Fruit fly (Drosophila melanogaster) whole organism, embryonic: ENCODE results near the gene HipHop.

Experiments used
- CG10366 ChIP-seq: fragments of 200-800 bp; sonication (Bioruptor generic); IDR thresholded peaks from 2 replicates; pipeline ENCODE4 v1.3.6; 2022; ENCODE audit warnings: missing biosample characterization, missing genetic modification characterization
- CG11504 ChIP-seq: fragments of 200-800 bp; sonication (Bioruptor generic); optimal IDR thresholded peaks from 3 replicates; lab custom pipeline; 2019; ENCODE audit warnings: missing biosample characterization, mild to moderate bottlenecking, missing genetic modification characterization, moderate library complexity
- CG11560 ChIP-seq: fragments of 200-800 bp; sonication (Bioruptor generic); IDR thresholded peaks from 3 replicates; pipeline ENCODE4 v1.3.6; 2022; ENCODE audit warnings: missing biosample characterization, missing genetic modification characterization
- CG12155 ChIP-seq: fragments of 200-800 bp; sonication (Bioruptor generic); optimal IDR thresholded peaks from 3 replicates; lab custom pipeline; 2016; ENCODE audit warnings: missing biosample characterization, missing genetic modification characterization
- CG12659 ChIP-seq: fragments of 200-800 bp; sonication (Bioruptor generic); optimal IDR thresholded peaks from 3 replicates; lab custom pipeline; 2017; ENCODE audit warnings: mild to moderate bottlenecking, missing biosample characterization, missing genetic modification reagents, missing genetic modification characterization
- CG13123 ChIP-seq: fragments of 200-800 bp; sonication (Bioruptor generic); optimal IDR thresholded peaks from 2 replicates; lab custom pipeline; 2016; ENCODE audit warnings: missing biosample characterization, missing genetic modification characterization
- CG13424 ChIP-seq: fragments of 200-800 bp; sonication (Bioruptor generic); optimal IDR thresholded peaks from 2 replicates; lab custom pipeline; 2019; ENCODE audit warnings: missing biosample characterization, mild to moderate bottlenecking, missing genetic modification characterization, moderate library complexity
- CG14710 ChIP-seq: fragments of 200-800 bp; sonication (Bioruptor generic); optimal IDR thresholded peaks from 3 replicates; lab custom pipeline; 2019; ENCODE audit warnings: missing biosample characterization, mild to moderate bottlenecking, missing genetic modification characterization, moderate library complexity
- CG15479 ChIP-seq: fragments of 200-800 bp; sonication (Bioruptor generic); optimal IDR thresholded peaks from 3 replicates; lab custom pipeline; 2019; ENCODE audit warnings: missing biosample characterization, mild to moderate bottlenecking, missing genetic modification characterization, moderate library complexity
- CG16813 ChIP-seq: fragments of 200-800 bp; sonication (Bioruptor generic); IDR thresholded peaks from 3 replicates; pipeline ENCODE4 v1.3.6; 2022; ENCODE audit warnings: missing biosample characterization, missing genetic modification characterization; ENCODE audit not compliant: partially characterized antibody
- CG17359 ChIP-seq: fragments of 200-800 bp; sonication (Bioruptor generic); optimal IDR thresholded peaks from 3 replicates; lab custom pipeline; 2018; ENCODE audit warnings: missing biosample characterization, mild to moderate bottlenecking, missing genetic modification characterization, moderate library complexity
- CG17802 ChIP-seq: fragments of 200-800 bp; sonication (Bioruptor generic); optimal IDR thresholded peaks from 2 replicates; lab custom pipeline; 2018; ENCODE audit warnings: missing biosample characterization, mild to moderate bottlenecking, missing genetic modification characterization, moderate library complexity
- CG1792 ChIP-seq: fragments of 200-800 bp; sonication (Bioruptor generic); optimal IDR thresholded peaks from 2 replicates; lab custom pipeline; 2016; ENCODE audit warnings: missing biosample characterization, missing genetic modification characterization
- CG2129 ChIP-seq: fragments of 200-800 bp; sonication (Bioruptor generic); IDR thresholded peaks from 2 replicates; pipeline ENCODE4 v1.3.6; 2022; ENCODE audit warnings: missing biosample characterization, missing genetic modification characterization; ENCODE audit not compliant: partially characterized antibody
- CG2678 ChIP-seq: fragments of 200-800 bp; sonication (Bioruptor generic); optimal IDR thresholded peaks from 3 replicates; lab custom pipeline; 2019; ENCODE audit warnings: missing biosample characterization, mild to moderate bottlenecking, missing genetic modification characterization, moderate library complexity
- CG31224 ChIP-seq: fragments of 200-800 bp; sonication (Bioruptor generic); IDR thresholded peaks from 2 replicates; pipeline ENCODE4 v1.3.6; 2022; ENCODE audit warnings: missing biosample characterization, missing genetic modification characterization
- CG33213 ChIP-seq: fragments of 200-800 bp; sonication (Bioruptor generic); optimal IDR thresholded peaks from 3 replicates; lab custom pipeline; 2016; ENCODE audit warnings: missing biosample characterization, missing genetic modification characterization
- CG3847 ChIP-seq: fragments of 200-800 bp; sonication (Bioruptor generic); IDR thresholded peaks from 2 replicates; pipeline ENCODE4 v1.3.6; 2022; ENCODE audit warnings: missing biosample characterization, missing genetic modification characterization
- CG3995 ChIP-seq: fragments of 200-800 bp; sonication (Bioruptor generic); optimal IDR thresholded peaks from 3 replicates; lab custom pipeline; 2016; ENCODE audit warnings: missing biosample characterization, missing genetic modification characterization
- CG4730 ChIP-seq: fragments of 200-800 bp; sonication (Bioruptor generic); IDR thresholded peaks from 2 replicates; pipeline ENCODE4 v1.3.6; 2022; ENCODE audit warnings: missing biosample characterization, missing genetic modification characterization
- CG5180 ChIP-seq: fragments of 200-800 bp; sonication (Bioruptor generic); optimal IDR thresholded peaks from 3 replicates; lab custom pipeline; 2017; ENCODE audit warnings: missing biosample characterization, missing genetic modification characterization, mild to moderate bottlenecking, moderate library complexity, missing genetic modification reagents
- CG6254 ChIP-seq: fragments of 200-800 bp; sonication (Bioruptor generic); optimal IDR thresholded peaks from 3 replicates; lab custom pipeline; 2017; ENCODE audit warnings: mild to moderate bottlenecking, missing biosample characterization, missing genetic modification reagents, missing genetic modification characterization
- CG8478 ChIP-seq: fragments of >200 bp; optimal IDR thresholded peaks from 2 replicates; lab custom pipeline; 2018
- CkIIα-i1 ChIP-seq: fragments of 200-800 bp; sonication (Bioruptor generic); IDR thresholded peaks from 2 replicates; pipeline ENCODE4 v1.3.6; 2022; ENCODE audit warnings: missing biosample characterization, missing genetic modification characterization
- CrebB ChIP-seq: fragments of 200-800 bp; sonication (Bioruptor generic); optimal IDR thresholded peaks from 3 replicates; lab custom pipeline; 2018; ENCODE audit warnings: missing biosample characterization, mild to moderate bottlenecking, missing genetic modification characterization
- Deaf1 ChIP-seq: fragments of 200-800 bp; optimal IDR thresholded peaks from 3 replicates; lab custom pipeline; 2019; ENCODE audit warnings: missing biosample characterization, mild to moderate bottlenecking, missing genetic modification characterization, moderate library complexity
- ERR ChIP-seq: fragments of 200-800 bp; sonication (Bioruptor generic); optimal IDR thresholded peaks from 2 replicates; lab custom pipeline; 2016; ENCODE audit warnings: missing biosample characterization, missing genetic modification characterization
- Ets65A ChIP-seq: fragments of 200-800 bp; sonication (Bioruptor generic); peaks from one replicate; lab custom pipeline; 2016; ENCODE audit warnings: missing biosample characterization, missing genetic modification characterization
- Gsc ChIP-seq: fragments of 200-800 bp; sonication (Bioruptor generic); IDR thresholded peaks from 2 replicates; pipeline ENCODE4 v1.3.6; 2022; ENCODE audit warnings: missing biosample characterization, missing genetic modification characterization
- Nf-YC ChIP-seq: fragments of 200-800 bp; optimal IDR thresholded peaks from 3 replicates; lab custom pipeline; 2019; ENCODE audit warnings: missing biosample characterization, mild to moderate bottlenecking, missing genetic modification characterization, moderate library complexity
- YL-1 ChIP-seq: fragments of 200-800 bp; sonication (Bioruptor generic); optimal IDR thresholded peaks from 3 replicates; lab custom pipeline; 2017; ENCODE audit warnings: missing biosample characterization, mild to moderate bottlenecking, missing genetic modification characterization
- ac ChIP-seq: fragments of 200-800 bp; sonication (Bioruptor generic); optimal IDR thresholded peaks from 3 replicates; lab custom pipeline; 2017; ENCODE audit warnings: missing biosample characterization, mild to moderate bottlenecking, missing genetic modification characterization
- dm ChIP-seq: fragments of 200-800 bp; sonication (Bioruptor generic); optimal IDR thresholded peaks from 3 replicates; lab custom pipeline; 2016; ENCODE audit warnings: missing biosample characterization, missing genetic modification characterization
- dmrt11E ChIP-seq: fragments of 200-800 bp; sonication (Bioruptor generic); optimal IDR thresholded peaks from 3 replicates; lab custom pipeline; 2018; ENCODE audit warnings: missing biosample characterization, mild to moderate bottlenecking, missing genetic modification characterization, moderate library complexity
- dmrt99B ChIP-seq: fragments of 200-800 bp; sonication (Bioruptor generic); optimal IDR thresholded peaks from 2 replicates; lab custom pipeline; 2018; ENCODE audit warnings: missing biosample characterization, mild to moderate bottlenecking, missing genetic modification characterization, moderate library complexity
- fu2 ChIP-seq: fragments of 200-800 bp; sonication (Bioruptor generic); optimal IDR thresholded peaks from 2 replicates; lab custom pipeline; 2016; ENCODE audit warnings: missing biosample characterization, missing genetic modification characterization
- gsb-n ChIP-seq: fragments of 200-800 bp; sonication (Bioruptor generic); optimal IDR thresholded peaks from 3 replicates; lab custom pipeline; 2018; ENCODE audit warnings: missing biosample characterization, mild to moderate bottlenecking, missing genetic modification characterization
- klu ChIP-seq: fragments of 200-800 bp; sonication (Bioruptor generic); IDR thresholded peaks from 2 replicates; pipeline ENCODE4 v1.3.6; 2022; ENCODE audit warnings: missing biosample characterization, missing genetic modification characterization
- knrl ChIP-seq: fragments of 200-800 bp; sonication (Bioruptor generic); IDR thresholded peaks from 3 replicates; pipeline ENCODE4 v1.3.6; 2022; ENCODE audit warnings: missing biosample characterization, missing genetic modification characterization; ENCODE audit not compliant: partially characterized antibody
- luna ChIP-seq: fragments of 200-800 bp; sonication (Bioruptor generic); optimal IDR thresholded peaks from 2 replicates; lab custom pipeline; 2016; ENCODE audit warnings: missing biosample characterization, missing genetic modification characterization
- maf-S ChIP-seq: fragments of 200-800 bp; sonication (Bioruptor generic); optimal IDR thresholded peaks from 2 replicates; lab custom pipeline; 2016; ENCODE audit warnings: missing biosample characterization, missing genetic modification characterization
- mld ChIP-seq: fragments of 200-800 bp; sonication (Bioruptor generic); IDR thresholded peaks from 3 replicates; pipeline ENCODE4 v1.3.6; 2022; ENCODE audit warnings: missing biosample characterization, missing genetic modification characterization; ENCODE audit not compliant: partially characterized antibody
- rib ChIP-seq: fragments of 200-800 bp; sonication (Bioruptor generic); IDR thresholded peaks from 2 replicates; pipeline ENCODE4 v1.3.6; 2022; ENCODE audit warnings: missing biosample characterization, missing genetic modification characterization
- schlank ChIP-seq: fragments of 200-800 bp; sonication (Bioruptor generic); optimal IDR thresholded peaks from 2 replicates; lab custom pipeline; 2018; ENCODE audit warnings: missing biosample characterization, mild to moderate bottlenecking, missing genetic modification characterization
- seq ChIP-seq: fragments of 200-800 bp; sonication (Bioruptor generic); IDR thresholded peaks from 2 replicates; pipeline ENCODE4 v1.3.6; 2022; ENCODE audit warnings: missing biosample characterization, missing genetic modification characterization
- sna ChIP-seq: fragments of 200-800 bp; sonication (Bioruptor generic); IDR thresholded peaks from 2 replicates; pipeline ENCODE4 v1.3.6; 2022; ENCODE audit warnings: missing biosample characterization, missing genetic modification characterization; ENCODE audit not compliant: partially characterized antibody
- so ChIP-seq: fragments of 200-800 bp; sonication (Bioruptor generic); IDR thresholded peaks from 3 replicates; pipeline ENCODE4 v1.3.6; 2022; ENCODE audit warnings: missing biosample characterization, missing genetic modification characterization
- tgo ChIP-seq: fragments of 200-800 bp; sonication (Bioruptor generic); IDR thresholded peaks from 3 replicates; pipeline ENCODE4 v1.3.6; 2022; ENCODE audit warnings: missing biosample characterization, missing genetic modification characterization
- toy ChIP-seq: fragments of 200-800 bp; sonication (Bioruptor generic); IDR thresholded peaks from 2 replicates; pipeline ENCODE4 v1.3.6; 2022; ENCODE audit warnings: missing biosample characterization, missing genetic modification characterization
- unc-4 ChIP-seq: fragments of 200-800 bp; sonication (Bioruptor generic); IDR thresholded peaks from 2 replicates; pipeline ENCODE4 v1.3.6; 2022; ENCODE audit warnings: missing biosample characterization, missing genetic modification characterization; ENCODE audit not compliant: partially characterized antibody
- zen2 ChIP-seq: fragments of 200-800 bp; sonication (Bioruptor generic); IDR thresholded peaks from 3 replicates; pipeline ENCODE4 v1.3.6; 2022; ENCODE audit warnings: missing biosample characterization, missing genetic modification characterization; ENCODE audit not compliant: partially characterized antibody
- zfh1 ChIP-seq: fragments of 200-800 bp; sonication (Bioruptor generic); IDR thresholded peaks from 3 replicates; pipeline ENCODE4 v1.3.6; 2022; ENCODE audit warnings: missing biosample characterization, missing genetic modification characterization

The HipHop gene

dm6 chr3L:18828318-18828717 is 7.3 kb downstream of the HipHop start (continued):
- TF ChIP-seq schlank (no peak), CG3847 (GFP tag; lab: Robert Waterston, UW) (no peak), ERR (no peak), CG12155 (no peak), YL-1 (GFP tag; lab: Kevin White, UChicago) (no peak), CG2678 (no peak), seq (no peak), mld (GFP tag; lab: Robert Waterston, UW) (0 out of 3 replicates have a peak, but pooled peaks have one; percentile 31), CG11560 (tag; lab: Robert Waterston, UW) (no peak), CG13424 (tag; lab: Kevin White, UChicago) (no peak), unc-4 (GFP tag; lab: Robert Waterston, UW) (peak; percentile 68), luna (GFP tag; lab: Kevin White, UChicago) (no peak), CG5180 (GFP tag; lab: Kevin White, UChicago) (no peak), CG17802 (no peak), sna (peak; percentile 43; the same call in 1 of the 2 replicates), CG13123 (GFP tag; lab: Kevin White, UChicago) (no peak), klu (GFP tag; lab: Robert Waterston, UW) (no peak), rib (GFP tag; lab: Robert Waterston, UW) (no peak), dmrt11E (tag; lab: Kevin White, UChicago) (no peak), CG17359 (no peak), toy (GFP tag; lab: Robert Waterston, UW) (no peak), CG4730 (GFP tag; lab: Robert Waterston, UW) (no peak), tgo (GFP tag; lab: Robert Waterston, UW) (no peak), CG11504 (tag; lab: Kevin White, UChicago) (no peak), CG2129 (GFP tag; lab: Robert Waterston, UW) (no peak), so (GFP tag; lab: Robert Waterston, UW) (no peak), dm (GFP tag; lab: Kevin White, UChicago) (no peak), CG15479 (GFP tag; lab: Kevin White, UChicago) (no peak), zfh1 (GFP tag; lab: Robert Waterston, UW) (no peak), CkIIα-i1 (no peak), CG16813 (peak; percentile 60), CG31224 (GFP tag; lab: Robert Waterston, UW) (no peak), CG6254 (no peak), CG33213 (no peak), CrebB (tag; lab: Kevin White, UChicago) (no peak), dmrt99B (tag; lab: Kevin White, UChicago) (no peak), CG14710 (tag; lab: Kevin White, UChicago) (peak; percentile 41), CG1792 (no peak), CG10366 (GFP tag; lab: Robert Waterston, UW) (no peak), CG8478 (lab: Kevin White, UChicago) (no peak), Ets65A (GFP tag; lab: Kevin White, UChicago) (no peak), Deaf1 (tag; lab: Kevin White, UChicago) (no peak), fu2 (no peak), CG12659 (GFP tag; lab: Kevin White, UChicago) (peak; percentile 27), Nf-YC (tag; lab: Kevin White, UChicago) (peak; percentile 31), Gsc (GFP tag; lab: Robert Waterston, UW) (no peak), gsb-n (tag; lab: Kevin White, UChicago) (no peak), ac (no peak), maf-S (GFP tag; lab: Kevin White, UChicago) (no peak), zen2 (GFP tag; lab: Robert Waterston, UW) (no peak), CG3995 (no peak), knrl (GFP tag; lab: Robert Waterston, UW) (peak; percentile 70)
